Fruit fly (Drosophila melanogaster): ENCODE results near the gene slp2.

Gene slp2

DNA sequence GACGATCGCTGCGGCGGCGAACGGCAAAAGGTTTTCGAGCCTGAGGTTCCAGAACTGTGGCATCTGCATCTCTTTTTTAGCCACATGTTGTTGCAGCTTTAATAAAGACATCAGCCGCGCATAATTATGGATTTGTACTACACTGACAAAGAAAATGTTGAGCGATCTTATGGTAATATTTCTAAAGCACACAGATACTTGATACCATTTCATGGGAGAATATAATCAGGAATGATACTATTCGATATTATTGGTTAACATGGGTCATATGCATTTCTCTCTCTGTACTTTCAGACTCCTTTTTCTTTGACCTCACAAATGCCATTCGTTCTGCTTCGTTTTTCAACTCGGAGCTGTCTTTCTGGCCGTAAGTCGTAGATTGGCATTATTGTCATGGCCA is 15.5 kb downstream of the slp2 start (continued):
- TF ChIP-seq CG15011 (GFP tag; optimal IDR thresholded peaks at IDR 0.05), result no peak
- TF ChIP-seq eyg (GFP tag; optimal IDR thresholded peaks at IDR 0.05), result no peak
- TF ChIP-seq sens (GFP tag), result peak; percentile 90
- no peak for TF ChIP-seq CkIIα-i1 (GFP tag; IDR thresholded peaks at IDR 0.05)
- TF ChIP-seq Med (GFP tag), result peak; percentile 75
- no peak for TF ChIP-seq Hmr (GFP tag; optimal IDR thresholded peaks at IDR 0.05)
- peak; percentile 45 for TF ChIP-seq Antp (GFP tag; optimal IDR thresholded peaks at IDR 0.05)
- peak; percentile 74 for TF ChIP-seq CG33557 (GFP tag; optimal IDR thresholded peaks at IDR 0.05)
- 0 out of 3 replicates have a peak, but pooled peaks have one; percentile 20 for TF ChIP-seq ken (GFP tag; IDR thresholded peaks at IDR 0.05)
- no peak for TF ChIP-seq GATAe (GFP tag; conservative IDR thresholded peaks at IDR 0.05)
- no peak for TF ChIP-seq Meics (GFP tag; optimal IDR thresholded peaks at IDR 0.05)
- TF ChIP-seq CG10462 (GFP tag; optimal IDR thresholded peaks at IDR 0.05), result no peak
- TF ChIP-seq slbo (GFP tag; IDR thresholded peaks at IDR 0.05), result no peak
- peak; percentile 14 for TF ChIP-seq CG13123 (GFP tag; optimal IDR thresholded peaks at IDR 0.05)
- no peak for TF ChIP-seq trh (GFP tag; optimal IDR thresholded peaks at IDR 0.05)
- TF ChIP-seq slp2 (GFP tag; optimal IDR thresholded peaks at IDR 0.05), result peak; percentile 14
- peak; percentile 1 for TF ChIP-seq CG10654 (GFP tag; optimal IDR thresholded peaks at IDR 0.05)
- TF ChIP-seq CG1602 (GFP tag; optimal IDR thresholded peaks at IDR 0.05), result peak; percentile 30
- TF ChIP-seq Atf-2 (GFP tag; optimal IDR thresholded peaks at IDR 0.05), result peak; percentile 14
- no peak for TF ChIP-seq MESR4 (GFP tag; optimal IDR thresholded peaks at IDR 0.05)
- no peak for TF ChIP-seq sc (optimal IDR thresholded peaks at IDR 0.05)
- peak; percentile 35 for TF ChIP-seq sc (GFP tag; optimal IDR thresholded peaks at IDR 0.05)
- TF ChIP-seq Lim3 (GFP tag; IDR thresholded peaks at IDR 0.05), result no peak
- no peak for TF ChIP-seq CG4617 (GFP tag; optimal IDR thresholded peaks at IDR 0.05; ENCODE audit: borderline replicate concordance)
- no peak for TF ChIP-seq Max (GFP tag; optimal IDR thresholded peaks at IDR 0.05)
- no peak for TF ChIP-seq CG9437 (GFP tag; optimal IDR thresholded peaks at IDR 0.05)
- TF ChIP-seq CG9932 (GFP tag; IDR thresholded peaks at IDR 0.05), result no peak
- peak; percentile 51 for TF ChIP-seq CG5245 (GFP tag; optimal IDR thresholded peaks at IDR 0.05)
- TF ChIP-seq Scr (GFP tag; IDR thresholded peaks at IDR 0.05; ENCODE audit: partially characterized antibody), result no peak
- peak; percentile 82 for TF ChIP-seq dmrt11E (tag; optimal IDR thresholded peaks at IDR 0.05)
- TF ChIP-seq Ada2b (GFP tag; IDR thresholded peaks at IDR 0.05), result peak; percentile 33; the same call in 1 of the 2 replicates
- no peak for TF ChIP-seq HmgD (GFP tag; optimal IDR thresholded peaks at IDR 0.05)
- TF ChIP-seq pb (GFP tag; optimal IDR thresholded peaks at IDR 0.05), result no peak
- TF ChIP-seq CG12942 (GFP tag; optimal IDR thresholded peaks at IDR 0.05), result peak; percentile 29
- no peak for TF ChIP-seq CG1832 (GFP tag; optimal IDR thresholded peaks at IDR 0.05)
- TF ChIP-seq h (optimal IDR thresholded peaks at IDR 0.05), result no peak
- peak; percentile 25 for TF ChIP-seq NC2β (GFP tag; optimal IDR thresholded peaks at IDR 0.05)
- no peak for TF ChIP-seq odd (GFP tag; optimal IDR thresholded peaks at IDR 0.05)
- no peak for TF ChIP-seq tll (GFP tag; optimal IDR thresholded peaks at IDR 0.05)
- TF ChIP-seq CG7786 (GFP tag; optimal IDR thresholded peaks at IDR 0.05), result no peak
- TF ChIP-seq pfk (GFP tag; optimal IDR thresholded peaks at IDR 0.05), result no peak
- no peak for TF ChIP-seq Gsc (GFP tag; IDR thresholded peaks at IDR 0.05)
- peak; percentile 7 to 19 for TF ChIP-seq dpn (GFP tag; optimal IDR thresholded peaks at IDR 0.05)
- no peak for TF ChIP-seq CG31365 (tag; optimal IDR thresholded peaks at IDR 0.05)
- no peak for TF ChIP-seq CG15269 (tag; optimal IDR thresholded peaks at IDR 0.05)
- no peak for TF ChIP-seq Drgx (GFP tag; IDR thresholded peaks at IDR 0.05)
- no peak for TF ChIP-seq CG3281 (GFP tag; optimal IDR thresholded peaks at IDR 0.05)
- TF ChIP-seq CG32532 (GFP tag; IDR thresholded peaks at IDR 0.05), result no peak
- no peak for TF ChIP-seq CG9609 (GFP tag; optimal IDR thresholded peaks at IDR 0.05)
- peak; percentile 58 for TF ChIP-seq CG12391 (tag; optimal IDR thresholded peaks at IDR 0.05)
- TF ChIP-seq abd-A (tag; optimal IDR thresholded peaks at IDR 0.05), result no peak
- TF ChIP-seq CG4854 (GFP tag; optimal IDR thresholded peaks at IDR 0.05), result no peak
- no peak for TF ChIP-seq jigr1 (GFP tag; IDR thresholded peaks at IDR 0.05)
